Worm (Caenorhabditis elegans) whole organism, L2 larva: ENCODE measurements around the gene hgap-2.

Source experiments
- aly-2 ChIP-seq: fragments of 150-350 bp; optimal IDR thresholded peaks from 2 replicates; lab custom pipeline; 2014; ENCODE audit warnings: missing biosample characterization, missing genetic modification characterization
- blmp-1 ChIP-seq: sonication (generic microtip); optimal IDR thresholded peaks from 2 replicates; lab custom pipeline; 2017; ENCODE audit warnings: missing genetic modification characterization, mild to moderate bottlenecking, missing compliant biosample characterization, antibody characterized with exemption, moderate library complexity; ENCODE audit not compliant: insufficient read depth
- egl-27 ChIP-seq: sonication (generic microtip); optimal IDR thresholded peaks from 3 replicates; lab custom pipeline; 2017; ENCODE audit warnings: missing biosample characterization, missing genetic modification reagents, missing genetic modification characterization
- elt-3 ChIP-seq: sonication (generic microtip); optimal IDR thresholded peaks from 2 replicates; lab custom pipeline; 2017; ENCODE audit warnings: missing biosample characterization, missing genetic modification characterization
- lsy-2 ChIP-seq, 2 experiments: fragments of 150-350 bp in 1 of 2; sonication (generic microtip) in 1 of 2; optimal IDR thresholded peaks; 2 replicates each; lab custom pipeline; 2014 to 2017; ENCODE audit warnings: missing biosample characterization in 2 of 2, missing genetic modification characterization in 2 of 2
- nhr-11 ChIP-seq: fragments of 150-350 bp; optimal IDR thresholded peaks from 2 replicates; lab custom pipeline; 2014; ENCODE audit warnings: missing biosample characterization, missing genetic modification characterization
- nhr-25 ChIP-seq: fragments of 150-350 bp; sonication (generic microtip); optimal IDR thresholded peaks from 3 replicates; lab custom pipeline; 2014; ENCODE audit warnings: missing biosample characterization, missing genetic modification characterization
- snpc-4 ChIP-seq: fragments of 150-350 bp; optimal IDR thresholded peaks from 2 replicates; lab custom pipeline; 2014; ENCODE audit warnings: missing biosample characterization, missing genetic modification characterization
- unc-39 ChIP-seq: fragments of 150-350 bp; optimal IDR thresholded peaks from 2 replicates; lab custom pipeline; 2014; ENCODE audit warnings: missing biosample characterization, missing genetic modification characterization

DNA sequence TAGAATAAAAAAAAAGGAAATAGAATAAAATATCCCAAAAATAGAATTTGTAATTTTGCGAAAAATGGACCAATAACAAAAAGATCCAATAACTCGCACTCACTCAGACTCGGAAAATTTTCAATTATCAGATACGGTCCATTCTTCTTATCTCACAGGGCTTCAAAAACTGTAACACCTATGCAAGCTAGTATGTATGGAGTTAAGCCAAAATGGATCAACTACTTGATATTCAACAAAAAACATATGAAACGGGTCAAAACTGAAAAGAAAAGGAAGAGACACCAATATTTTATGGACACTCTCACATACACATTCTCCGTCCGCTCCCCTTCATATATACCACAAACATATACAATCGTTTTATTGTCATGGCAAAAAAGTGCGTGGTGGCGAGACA, 899 bp upstream of the hgap-2 start, which contains the start of gene C34C6.9:
- TF ChIP-seq aly-2 (tag; lab: Kevin White, UChicago) (no peak), nhr-11 (tag; lab: Kevin White, UChicago) (no peak), egl-27 (tag; lab: Kevin White, UChicago) (no peak), nhr-25 (no peak), elt-3 (tag; lab: Kevin White, UChicago) (no peak), lsy-2 (tag; optimal IDR thresholded peaks at IDR 0.05; lab: Kevin White, UChicago) (no peak), unc-39 (tag; lab: Kevin White, UChicago) (no peak), blmp-1 (tag; lab: Kevin White, UChicago) (no peak), snpc-4 (tag; lab: Kevin White, UChicago) (no peak)
